Fruit fly (Drosophila melanogaster) whole organism, wandering third instar larva: Measurements from ENCODE around the gene Sfp84E.

Experiments used
- Abd-B ChIP-seq: fragments of >200 bp; optimal IDR thresholded peaks from 2 replicates; lab custom pipeline; 2017; ENCODE audit warnings: missing biosample characterization, missing genetic modification characterization
- CrebA ChIP-seq: fragments of 200-800 bp; sonication (Bioruptor generic); optimal IDR thresholded peaks from 2 replicates; lab custom pipeline; 2016; ENCODE audit warnings: missing biosample characterization, mild to moderate bottlenecking, missing genetic modification characterization, borderline replicate concordance
- Dfd ChIP-seq: fragments of >200 bp; optimal IDR thresholded peaks from 2 replicates; lab custom pipeline; 2017; ENCODE audit warnings: missing biosample characterization, missing genetic modification characterization
- Dif ChIP-seq: fragments of 200-275, 200-300 bp; sonication (Bioruptor generic); optimal IDR thresholded peaks from 2 replicates; lab custom pipeline; 2018; ENCODE audit warnings: missing biosample characterization, missing genetic modification characterization; ENCODE audit not compliant: partially characterized antibody
- GATAd ChIP-seq: sonication (Bioruptor generic); optimal IDR thresholded peaks from 2 replicates; lab custom pipeline; 2016; ENCODE audit warnings: missing biosample characterization, missing genetic modification characterization
- HLH106 ChIP-seq: fragments of 200-800 bp; optimal IDR thresholded peaks from 3 replicates; lab custom pipeline; 2019; ENCODE audit warnings: missing biosample characterization, mild to moderate bottlenecking, missing genetic modification characterization, moderate library complexity
- Hnf4 ChIP-seq: fragments of 200-800 bp; sonication (Bioruptor generic); optimal IDR thresholded peaks from 2 replicates; lab custom pipeline; 2016; ENCODE audit warnings: missing biosample characterization, mild to moderate bottlenecking, missing genetic modification characterization
- Hr78 ChIP-seq: fragments of >200 bp; optimal IDR thresholded peaks from 2 replicates; lab custom pipeline; 2017; ENCODE audit warnings: missing biosample characterization, missing genetic modification characterization
- Hr83 ChIP-seq: fragments of 200-300 bp; sonication (Bioruptor generic); optimal IDR thresholded peaks from 2 replicates; lab custom pipeline; 2016; ENCODE audit warnings: missing biosample characterization, mild to moderate bottlenecking, missing genetic modification characterization, moderate library complexity; ENCODE audit not compliant: poor library complexity, severe bottlenecking
- Jra ChIP-seq: sonication (Bioruptor generic); optimal IDR thresholded peaks from 2 replicates; lab custom pipeline; 2016; ENCODE audit warnings: missing biosample characterization, missing genetic modification characterization
- N ChIP-seq: fragments of >200 bp; optimal IDR thresholded peaks from 2 replicates; lab custom pipeline; 2018; ENCODE audit warnings: missing biosample characterization, missing external identifiers, missing genetic modification characterization
- OdsH ChIP-seq: fragments of 200-800 bp; sonication (Bioruptor generic); optimal IDR thresholded peaks from 2 replicates; lab custom pipeline; 2016; ENCODE audit warnings: missing biosample characterization, mild to moderate bottlenecking, missing genetic modification characterization
- Rel ChIP-seq, 2 experiments: fragments of 200-800 bp; sonication (Bioruptor generic) in 1 of 2; optimal IDR thresholded peaks; 2 replicates in 1 of 2; 3 replicates in 1 of 2; lab custom pipeline; 2016 to 2019; ENCODE audit warnings: mild to moderate bottlenecking in 2 of 2, missing biosample characterization in 2 of 2, missing genetic modification characterization in 2 of 2, moderate library complexity in 1 of 2
- Sp1 ChIP-seq: fragments of 200-800 bp; sonication (Bioruptor generic); optimal IDR thresholded peaks from 3 replicates; lab custom pipeline; 2019; ENCODE audit warnings: missing biosample characterization, mild to moderate bottlenecking, missing genetic modification characterization, moderate library complexity
- Vsx2 ChIP-seq: fragments of 200-300, 225-300 bp; sonication (Bioruptor generic); optimal IDR thresholded peaks from 2 replicates; lab custom pipeline; 2018; ENCODE audit warnings: missing biosample characterization, missing genetic modification characterization; ENCODE audit not compliant: partially characterized antibody
- br ChIP-seq: fragments of 200-800 bp; sonication (Bioruptor generic); optimal IDR thresholded peaks from 2 replicates; lab custom pipeline; 2016; ENCODE audit warnings: missing biosample characterization, missing genetic modification characterization
- brk ChIP-seq: fragments of 200-800 bp; sonication (Bioruptor generic); optimal IDR thresholded peaks from 2 replicates; lab custom pipeline; 2016; ENCODE audit warnings: missing biosample characterization, mild to moderate bottlenecking, missing genetic modification characterization
- dl ChIP-seq, 2 experiments: fragments of 175-275, 200-275 bp in 1 of 2; fragments of 200-275 bp in 1 of 2; sonication (Bioruptor generic); optimal IDR thresholded peaks; lab custom pipeline; 2018; ENCODE audit warnings: mild to moderate bottlenecking in 2 of 2, missing biosample characterization in 2 of 2, missing genetic modification characterization in 2 of 2, moderate library complexity in 2 of 2; ENCODE audit not compliant: partially characterized antibody in 2 of 2, insufficient read depth in 1 of 2
- dmrt93B ChIP-seq: fragments of 200-800 bp; sonication (Bioruptor generic); optimal IDR thresholded peaks from 2 replicates; lab custom pipeline; 2018; ENCODE audit warnings: missing biosample characterization, mild to moderate bottlenecking, missing genetic modification characterization
- dsf ChIP-seq: sonication (Bioruptor generic); optimal IDR thresholded peaks from 2 replicates; lab custom pipeline; 2016; ENCODE audit warnings: missing biosample characterization, missing genetic modification characterization, borderline replicate concordance
- ey ChIP-seq: fragments of 200-800 bp; sonication (Bioruptor generic); optimal IDR thresholded peaks from 2 replicates; lab custom pipeline; 2016; ENCODE audit warnings: missing biosample characterization, missing genetic modification characterization
- foxo ChIP-seq, 2 experiments: fragments of 200-800 bp; sonication (Bioruptor generic); optimal IDR thresholded peaks; 2 replicates in 1 of 2; 3 replicates in 1 of 2; lab custom pipeline; 2016 to 2017; ENCODE audit warnings: missing biosample characterization in 2 of 2, missing genetic modification characterization in 2 of 2
- fru ChIP-seq: fragments of 200-800 bp; sonication (Bioruptor generic); optimal IDR thresholded peaks from 3 replicates; lab custom pipeline; 2016; ENCODE audit warnings: missing biosample characterization, mild to moderate bottlenecking, missing genetic modification characterization
- h ChIP-seq: fragments of 200-800 bp; sonication (Bioruptor generic); optimal IDR thresholded peaks from 3 replicates; lab custom pipeline; 2016; ENCODE audit warnings: missing biosample characterization, mild to moderate bottlenecking, missing genetic modification characterization
- jim ChIP-seq: fragments of 175-275, 200-325 bp; sonication (Bioruptor generic); optimal IDR thresholded peaks from 2 replicates; lab custom pipeline; 2016; ENCODE audit warnings: missing biosample characterization, mild to moderate bottlenecking, missing genetic modification characterization
- lola ChIP-seq: fragments of >200 bp; optimal IDR thresholded peaks from 2 replicates; lab custom pipeline; 2017; ENCODE audit warnings: missing biosample characterization, missing genetic modification characterization
- pan ChIP-seq: fragments of >200 bp; optimal IDR thresholded peaks from 2 replicates; lab custom pipeline; 2017
- psq ChIP-seq: fragments of 200-800 bp; sonication (Bioruptor generic); optimal IDR thresholded peaks from 3 replicates; lab custom pipeline; 2017; ENCODE audit warnings: missing biosample characterization, mild to moderate bottlenecking, missing genetic modification characterization, moderate library complexity
- rgr ChIP-seq: fragments of 200-800 bp; sonication (Bioruptor generic); optimal IDR thresholded peaks from 3 replicates; lab custom pipeline; 2016; ENCODE audit warnings: missing biosample characterization, mild to moderate bottlenecking, missing genetic modification characterization
- sv ChIP-seq: fragments of 200-800 bp; sonication (Bioruptor generic); optimal IDR thresholded peaks from 3 replicates; lab custom pipeline; 2016; ENCODE audit warnings: missing biosample characterization, missing genetic modification characterization
- usp ChIP-seq: fragments of >200 bp; optimal IDR thresholded peaks from 2 replicates; lab custom pipeline; 2017; ENCODE audit warnings: missing biosample characterization, missing genetic modification characterization
- woc ChIP-seq: sonication (Bioruptor generic); optimal IDR thresholded peaks from 2 replicates; lab custom pipeline; 2016; ENCODE audit warnings: missing biosample characterization, mild to moderate bottlenecking, missing genetic modification characterization

Gene Sfp84E

dm6 chr3R:7978379-7979009 is 1.6 kb downstream of the Sfp84E start, which contains the start of the genes CD98hc and Os-C:
Gene CD98hc (minus strand): TSS chr3R:7978428.
Gene Os-C (plus strand): TSS chr3R:7978959.
- TF ChIP-seq Sp1 (peak; percentile 2), ey (no peak), CrebA (GFP tag; lab: Kevin White, UChicago) (peak; percentile 84), Abd-B (GFP tag; lab: Kevin White, UChicago) (no peak), jim (no peak)

dm6 chr3R:7977011-7977925 is 2.9 kb downstream of the Sfp84E start:
- TF ChIP-seq GATAd (no peak), CrebA (GFP tag; lab: Kevin White, UChicago) (peak; percentile 27), dl (GFP tag; optimal IDR thresholded peaks at IDR 0.05; lab: Kevin White, UChicago; ENCODE audit: insufficient read depth in 1 of 2, partially characterized antibody in 2 of 2) (no peak), OdsH (GFP tag; lab: Kevin White, UChicago) (peak; percentile 7), Hnf4 (GFP tag; lab: Kevin White, UChicago) (peak; percentile 56), psq (GFP tag; lab: Kevin White, UChicago) (no peak), br (GFP tag; lab: Kevin White, UChicago) (peak; percentile 17), Vsx2 (GFP tag; lab: Kevin White, UChicago) (peak; percentile 54), h (GFP tag; lab: Kevin White, UChicago) (peak; percentile 50), Rel (GFP tag; optimal IDR thresholded peaks at IDR 0.05; lab: Kevin White, UChicago) (no peak), Rel (tag; optimal IDR thresholded peaks at IDR 0.05; lab: Kevin White, UChicago) (peak; percentile 69), woc (peak; percentile 13), dsf (GFP tag; lab: Kevin White, UChicago) (no peak), rgr (GFP tag; lab: Kevin White, UChicago) (peak; percentile 28), Sp1 (peak; percentile 34), HLH106 (peak; percentile 4), sv (GFP tag; lab: Kevin White, UChicago) (peak; percentile 8), foxo (GFP tag; optimal IDR thresholded peaks at IDR 0.05; lab: Kevin White, UChicago) (peak in 1 of 2 experiments; percentile 8), Dif (peak; percentile 82)
- TF ChIP-seq, all 38 proteins: peak for 14

dm6 chr3R:7973049-7973448 is 7.1 kb downstream of the Sfp84E start:
- TF ChIP-seq Abd-B (GFP tag; lab: Kevin White, UChicago): no peak
- no peak for TF ChIP-seq pan (lab: Kevin White, UChicago)
- TF ChIP-seq dsf (GFP tag; lab: Kevin White, UChicago): no peak
- no peak for TF ChIP-seq Vsx2 (GFP tag; lab: Kevin White, UChicago)
- TF ChIP-seq Rel (GFP tag; optimal IDR thresholded peaks at IDR 0.05; lab: Kevin White, UChicago): no peak
- TF ChIP-seq Rel (tag; optimal IDR thresholded peaks at IDR 0.05; lab: Kevin White, UChicago): no peak
- no peak for TF ChIP-seq Dfd (GFP tag; lab: Kevin White, UChicago)
- TF ChIP-seq lola (GFP tag; lab: Kevin White, UChicago): no peak
- no peak for TF ChIP-seq N (GFP tag; lab: Kevin White, UChicago)
- TF ChIP-seq Dif: no peak
- TF ChIP-seq usp (GFP tag; lab: Kevin White, UChicago): no peak
- TF ChIP-seq jim: no peak
- TF ChIP-seq Hr78 (GFP tag; lab: Kevin White, UChicago): no peak
- TF ChIP-seq Sp1: no peak
- TF ChIP-seq OdsH (GFP tag; lab: Kevin White, UChicago): no peak
- TF ChIP-seq Jra (GFP tag; lab: Kevin White, UChicago): no peak
- TF ChIP-seq HLH106: no peak

- TF ChIP-seq HLH106 (no peak), dmrt93B (GFP tag; lab: Kevin White, UChicago) (no peak), Abd-B (GFP tag; lab: Kevin White, UChicago) (no peak), Vsx2 (GFP tag; lab: Kevin White, UChicago) (no peak), brk (GFP tag; lab: Kevin White, UChicago) (no peak), GATAd (no peak), fru (no peak), Hr83 (GFP tag; lab: Kevin White, UChicago) (no peak)
Observed at dm6 chr3R:7972179-7972578, 7.9 kb downstream of the Sfp84E start.
